Worm (Caenorhabditis elegans): ENCODE results near the gene nap-1.

DNA sequence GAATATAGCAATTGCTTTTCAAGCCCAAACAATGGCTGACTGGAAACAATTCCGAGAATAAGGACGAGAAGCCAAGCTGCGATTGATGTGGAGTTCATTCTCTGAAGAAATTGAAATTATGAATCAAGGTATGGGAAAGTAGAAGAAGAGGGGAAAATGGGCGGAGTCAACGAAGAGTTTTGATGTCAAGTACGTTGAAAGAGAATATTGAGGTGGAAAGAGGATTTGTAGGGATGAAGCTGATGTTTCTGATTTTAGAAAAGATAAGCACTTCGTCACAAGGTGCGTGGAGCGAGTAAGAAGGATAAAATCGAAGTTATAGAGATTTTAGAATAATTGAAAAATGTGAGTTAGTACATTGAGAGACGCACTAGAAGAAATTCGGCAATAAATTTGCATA, 3.6 kb upstream of the nap-1 start, which contains the start of gene D2096.9:
- TF ChIP-seq unc-130 (tag; optimal IDR thresholded peaks at IDR 0.05) = no peak
- TF ChIP-seq ceh-88 (GFP tag; IDR thresholded peaks at IDR 0.05) = no peak
- no peak for TF ChIP-seq lin-35 (GFP tag; optimal IDR thresholded peaks at IDR 0.05)
- TF ChIP-seq fos-1 (tag; optimal IDR thresholded peaks at IDR 0.05) = no peak
- TF ChIP-seq snu-23 (GFP tag; optimal IDR thresholded peaks at IDR 0.05) = no peak
- TF ChIP-seq zag-1 (tag; optimal IDR thresholded peaks at IDR 0.05) = no peak
- no peak for TF ChIP-seq lin-15B (tag; optimal IDR thresholded peaks at IDR 0.05)
- TF ChIP-seq nhr-19 (GFP tag; conservative IDR thresholded peaks at IDR 0.05) = no peak
